Worm (Caenorhabditis elegans) whole organism, L4/young adult: ENCODE data around the gene F49C5.3.

Experiments used
- W03F9.2 ChIP-seq: fragments of 150-350 bp; optimal IDR thresholded peaks from 2 replicates; lab custom pipeline; 2014; ENCODE audit warnings: missing biosample characterization, missing genetic modification characterization
- dao-5 ChIP-seq: sonication (generic microtip); optimal IDR thresholded peaks from 2 replicates; lab custom pipeline; 2016; ENCODE audit warnings: missing genotype, missing genetic modification characterization, moderate library complexity, missing compliant biosample characterization
- him-1 ChIP-seq: sonication (generic microtip); optimal IDR thresholded peaks from 2 replicates; lab custom pipeline; 2016; ENCODE audit warnings: missing genotype, missing genetic modification reagents, missing genetic modification characterization, missing compliant biosample characterization

F49C5.3 gene

ce11 chrII:12518008-12518407 is 18.3 kb upstream of the F49C5.3 start:
- no peak for TF ChIP-seq dao-5 (tag; lab: Kevin White, UChicago)
- no peak for TF ChIP-seq him-1 (tag; lab: Kevin White, UChicago)
- no peak for TF ChIP-seq W03F9.2 (tag; lab: Kevin White, UChicago)

DNA sequence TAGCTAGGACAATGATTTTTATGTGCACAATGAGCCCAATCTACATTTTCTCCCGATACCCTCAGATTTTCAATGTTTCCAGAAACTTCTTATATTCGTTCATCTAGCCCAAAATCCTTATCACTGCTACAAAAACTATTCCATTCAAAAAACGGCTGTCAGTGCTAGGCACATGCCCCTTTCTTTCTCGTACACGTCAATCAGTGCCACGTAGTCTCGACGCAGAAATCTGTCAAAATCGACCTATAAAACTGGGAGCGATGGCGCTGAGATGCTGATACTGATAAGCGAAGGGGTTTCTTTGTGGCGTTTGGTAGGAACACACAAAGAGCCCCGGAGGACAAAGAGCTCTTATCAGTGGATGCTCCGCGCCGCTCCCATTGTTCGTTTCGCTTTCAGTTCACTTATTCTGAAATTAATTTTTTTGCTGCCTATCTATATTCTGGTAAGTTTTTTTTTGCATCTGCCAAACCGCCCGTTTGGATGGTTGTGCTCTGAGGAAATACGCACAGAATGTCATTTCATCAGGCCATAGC is 17.4 kb upstream of the F49C5.3 start, which contains the start of gene srh-70:
srh-70 (minus strand) TSS at position 51 of the 536 bp plus-strand sequence.
- no peak for TF ChIP-seq W03F9.2 (tag; lab: Kevin White, UChicago)
- TF ChIP-seq him-1 (tag; lab: Kevin White, UChicago) = no peak
- no peak for TF ChIP-seq dao-5 (tag; lab: Kevin White, UChicago)

DNA sequence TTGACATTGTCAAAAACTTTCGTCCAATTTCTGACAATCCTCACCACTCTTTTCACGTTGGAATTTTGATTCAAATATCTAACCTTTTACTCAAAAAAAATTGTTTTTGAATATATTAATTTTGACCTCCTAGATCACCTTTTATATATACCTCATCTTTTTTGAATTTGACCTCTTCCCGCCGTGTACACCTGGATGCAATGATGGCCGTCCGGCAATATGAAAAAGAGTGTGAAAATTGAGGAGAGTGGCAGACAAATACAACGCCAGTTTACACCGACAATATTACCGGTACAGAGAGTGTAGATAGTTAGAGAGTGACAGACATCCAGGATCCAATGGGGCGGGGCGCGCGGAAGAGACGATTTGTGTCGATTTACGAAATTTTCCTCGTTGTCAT is 16.7 kb upstream of the F49C5.3 start, which contains the start of gene ceh-99:
ceh-99 (plus strand) TSS at position 366 of the 400 bp plus-strand sequence.
- TF ChIP-seq him-1 (tag; lab: Kevin White, UChicago) (no peak), dao-5 (tag; lab: Kevin White, UChicago) (no peak), W03F9.2 (tag; lab: Kevin White, UChicago) (no peak)

DNA sequence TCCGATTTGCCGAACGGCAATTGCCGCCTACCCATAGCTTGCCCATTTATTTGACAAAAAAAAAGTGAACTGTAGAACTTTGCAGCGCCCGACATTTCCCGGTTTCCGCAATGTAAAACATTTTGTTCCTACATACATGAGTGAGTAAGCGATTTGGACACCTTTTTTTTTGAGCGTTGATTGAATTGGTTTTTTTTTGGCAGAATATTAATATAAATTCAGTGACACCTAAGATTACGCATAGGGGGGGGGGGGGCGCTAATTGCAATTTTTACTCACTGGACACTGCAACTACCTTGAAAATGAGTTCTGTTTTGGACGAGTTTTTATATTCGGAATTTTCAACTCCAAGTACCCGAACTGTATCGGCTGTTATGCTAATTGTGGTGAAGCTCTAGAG is 10.8 kb upstream of the F49C5.3 start, which contains the start of gene srx-118:
srx-118 (plus strand) TSS at position 301 of the 400 bp plus-strand sequence.
- TF ChIP-seq him-1 (tag; lab: Kevin White, UChicago) = no peak
- TF ChIP-seq dao-5 (tag; lab: Kevin White, UChicago) = no peak
- no peak for TF ChIP-seq W03F9.2 (tag; lab: Kevin White, UChicago)

- TF ChIP-seq dao-5 (tag; lab: Kevin White, UChicago) (no peak), W03F9.2 (tag; lab: Kevin White, UChicago) (no peak), him-1 (tag; lab: Kevin White, UChicago) (no peak)
Observed at ce11 chrII:12527947-12528346, 8.4 kb upstream of the F49C5.3 start, which contains the start of gene srx-119. Gene srx-119 (plus strand): TSS chrII:12528247.

DNA sequence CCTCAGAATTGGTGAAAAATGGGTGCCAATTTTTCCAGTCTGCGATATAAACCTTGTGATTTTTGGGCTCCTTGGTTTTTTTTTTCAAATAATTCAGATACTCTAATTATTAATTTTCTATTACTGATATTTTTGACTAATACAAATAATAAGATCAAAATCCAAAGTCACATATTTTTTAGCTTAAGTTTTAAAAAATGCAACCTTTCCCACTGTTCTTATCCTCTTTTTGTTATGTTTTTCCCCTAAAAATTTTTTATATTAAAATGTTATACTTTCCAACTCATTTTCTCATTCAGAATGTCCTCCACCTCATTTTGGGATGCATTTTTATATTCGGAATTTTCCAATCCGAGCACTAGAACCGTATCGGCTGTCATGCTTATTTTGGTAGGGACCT is 5.3 kb upstream of the F49C5.3 start, which contains the start of gene srx-120:
srx-120 (plus strand) TSS at position 301 of the 400 bp plus-strand sequence.
- TF ChIP-seq W03F9.2 (tag; lab: Kevin White, UChicago) = no peak
- no peak for TF ChIP-seq him-1 (tag; lab: Kevin White, UChicago)
- TF ChIP-seq dao-5 (tag; lab: Kevin White, UChicago) = no peak

DNA sequence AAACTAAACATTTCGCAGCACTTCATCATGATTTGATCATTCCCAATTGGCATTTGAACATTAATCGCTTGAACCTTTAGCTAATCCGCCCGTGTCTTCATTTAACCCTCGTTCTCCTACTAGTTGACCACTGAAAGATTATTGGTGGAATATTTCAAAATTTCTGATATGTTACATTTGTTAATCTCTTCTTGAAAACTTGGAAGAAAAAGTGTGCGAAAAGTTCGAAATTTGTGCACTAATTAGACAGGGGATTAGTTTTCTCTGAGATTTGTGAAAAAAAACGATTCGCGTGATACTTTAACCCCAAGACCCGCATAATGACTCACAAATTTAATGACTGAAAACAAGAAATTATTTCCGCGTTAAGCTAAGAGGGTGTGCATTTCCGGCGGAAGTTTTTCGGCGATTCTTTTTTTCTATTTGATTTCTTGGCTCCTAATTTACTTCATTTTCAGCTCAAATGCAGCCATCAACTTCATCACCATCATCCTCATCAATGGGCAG is 953 bp upstream of the F49C5.3 start, which contains the start of gene nimk-1:
nimk-1 (plus strand) TSS at position 457 of the 507 bp plus-strand sequence.
- TF ChIP-seq W03F9.2 (tag; lab: Kevin White, UChicago) (no peak), him-1 (tag; lab: Kevin White, UChicago) (no peak), dao-5 (tag; lab: Kevin White, UChicago) (no peak)

DNA sequence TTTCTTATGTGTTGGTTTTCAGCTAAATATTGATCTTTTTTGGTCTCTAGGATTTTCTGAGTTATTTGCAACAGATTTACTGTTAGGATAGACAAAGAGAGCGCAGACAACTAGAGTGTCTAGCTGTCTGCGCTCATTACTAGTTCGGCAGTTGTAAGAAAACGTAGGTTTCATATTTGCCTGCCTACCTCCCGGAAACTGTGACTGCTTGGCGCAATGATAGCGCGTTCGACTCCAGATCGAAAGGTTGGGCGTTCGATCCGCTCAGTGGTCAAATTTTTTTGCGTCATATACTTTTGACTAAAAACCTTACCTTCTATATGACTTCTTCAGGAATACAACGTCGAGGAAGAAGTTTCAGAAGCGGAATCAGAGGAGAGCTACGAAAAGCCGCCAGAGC is 3.1 kb downstream of the F49C5.3 start:
- no peak for TF ChIP-seq him-1 (tag; lab: Kevin White, UChicago)
- no peak for TF ChIP-seq W03F9.2 (tag; lab: Kevin White, UChicago)

DNA sequence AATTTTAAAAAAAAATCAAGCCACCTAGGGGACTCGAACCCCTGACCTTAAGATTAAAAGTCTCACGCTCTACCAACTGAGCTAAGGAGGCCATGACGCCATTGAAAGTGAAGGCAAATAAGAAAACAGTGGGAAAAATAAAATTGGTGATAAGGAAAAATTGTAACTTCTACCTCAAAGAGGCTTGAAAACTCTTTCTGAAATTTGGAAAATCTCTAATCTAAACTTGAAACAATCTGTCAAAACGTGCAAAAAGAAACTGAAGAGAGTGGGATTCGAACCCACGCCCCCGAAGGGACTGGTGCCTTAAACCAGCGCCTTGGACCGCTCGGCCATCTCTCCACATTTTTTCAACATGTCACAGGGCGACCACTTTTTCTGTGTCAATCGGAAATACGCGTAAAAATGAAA is 5.4 kb downstream of the F49C5.3 start:
- peak; percentile 64 for TF ChIP-seq dao-5 (tag; lab: Kevin White, UChicago)

- no peak for TF ChIP-seq W03F9.2 (tag; lab: Kevin White, UChicago)
- TF ChIP-seq dao-5 (tag; lab: Kevin White, UChicago) = no peak
- TF ChIP-seq him-1 (tag; lab: Kevin White, UChicago) = no peak
Observed at ce11 chrII:12542594-12542997, 6.3 kb downstream of the F49C5.3 start.

ce11 chrII:12544533-12544932 is 8.2 kb downstream of the F49C5.3 start, which contains the start of gene F49C5.9:
Gene F49C5.9 (minus strand): TSS chrII:12544633.
- TF ChIP-seq dao-5 (tag; lab: Kevin White, UChicago) (no peak), him-1 (tag; lab: Kevin White, UChicago) (no peak), W03F9.2 (tag; lab: Kevin White, UChicago) (no peak)

ce11 chrII:12546413-12546812 is 10.1 kb downstream of the F49C5.3 start, which contains the start of the genes F49C5.5 and F49C5.10:
Gene F49C5.5 (minus strand): TSS chrII:12546513.
Gene F49C5.10 (plus strand): TSS chrII:12546756.
- TF ChIP-seq dao-5 (tag; lab: Kevin White, UChicago) (no peak), W03F9.2 (tag; lab: Kevin White, UChicago) (no peak), him-1 (tag; lab: Kevin White, UChicago) (no peak)

DNA sequence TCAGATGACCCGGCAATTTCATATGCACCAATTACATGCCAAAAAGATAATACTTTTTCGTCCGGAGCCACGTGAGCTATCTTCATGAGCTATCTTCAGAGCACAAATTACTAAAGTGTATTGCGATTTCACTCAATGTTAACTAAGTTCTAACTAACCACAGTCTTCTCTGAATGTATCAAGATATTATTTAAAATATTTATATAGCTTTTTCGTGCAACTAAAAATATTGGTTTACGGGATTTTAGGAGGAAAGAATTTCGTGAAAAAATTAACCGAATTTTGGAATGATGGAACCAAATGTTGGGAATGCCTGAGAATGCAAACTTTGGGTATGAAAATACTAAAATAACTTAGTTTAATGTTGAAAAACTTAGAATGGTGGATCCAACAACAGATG is 11.2 kb downstream of the F49C5.3 start, which contains the start of gene F49C5.16:
F49C5.16 (plus strand) TSS at position 301 of the 400 bp plus-strand sequence.
- no peak for TF ChIP-seq dao-5 (tag; lab: Kevin White, UChicago)
- TF ChIP-seq W03F9.2 (tag; lab: Kevin White, UChicago) = no peak
- TF ChIP-seq him-1 (tag; lab: Kevin White, UChicago) = no peak
